Fruit fly (Drosophila melanogaster) whole organism, wandering third instar larva: Measurements from ENCODE around the gene CG6006.
A peak's percentile ranks its signal among the peaks of the same experiment; 100 is the strongest.

Experiments
- Abd-B ChIP-seq: fragments of >200 bp; optimal IDR thresholded peaks from 2 replicates; lab custom pipeline; 2017; ENCODE audit warnings: missing biosample characterization, missing genetic modification characterization
- GATAd ChIP-seq: sonication (Bioruptor generic); optimal IDR thresholded peaks from 2 replicates; lab custom pipeline; 2016; ENCODE audit warnings: missing biosample characterization, missing genetic modification characterization
- Hr78 ChIP-seq: fragments of >200 bp; optimal IDR thresholded peaks from 2 replicates; lab custom pipeline; 2017; ENCODE audit warnings: missing biosample characterization, missing genetic modification characterization
- Myc ChIP-seq: fragments of >200 bp; optimal IDR thresholded peaks from 2 replicates; lab custom pipeline; 2017
- Vsx2 ChIP-seq: fragments of 200-300, 225-300 bp; sonication (Bioruptor generic); optimal IDR thresholded peaks from 2 replicates; lab custom pipeline; 2018; ENCODE audit warnings: missing biosample characterization, missing genetic modification characterization; ENCODE audit not compliant: partially characterized antibody
- br ChIP-seq: fragments of 200-800 bp; sonication (Bioruptor generic); optimal IDR thresholded peaks from 2 replicates; lab custom pipeline; 2016; ENCODE audit warnings: missing biosample characterization, missing genetic modification characterization
- dsf ChIP-seq: sonication (Bioruptor generic); optimal IDR thresholded peaks from 2 replicates; lab custom pipeline; 2016; ENCODE audit warnings: missing biosample characterization, missing genetic modification characterization, borderline replicate concordance
- fru ChIP-seq: fragments of 200-800 bp; sonication (Bioruptor generic); optimal IDR thresholded peaks from 3 replicates; lab custom pipeline; 2016; ENCODE audit warnings: missing biosample characterization, mild to moderate bottlenecking, missing genetic modification characterization
- lola ChIP-seq: fragments of >200 bp; optimal IDR thresholded peaks from 2 replicates; lab custom pipeline; 2017; ENCODE audit warnings: missing biosample characterization, missing genetic modification characterization
- psq ChIP-seq: fragments of 200-800 bp; sonication (Bioruptor generic); optimal IDR thresholded peaks from 3 replicates; lab custom pipeline; 2017; ENCODE audit warnings: missing biosample characterization, mild to moderate bottlenecking, missing genetic modification characterization, moderate library complexity
- usp ChIP-seq: fragments of >200 bp; optimal IDR thresholded peaks from 2 replicates; lab custom pipeline; 2017; ENCODE audit warnings: missing biosample characterization, missing genetic modification characterization

DNA sequence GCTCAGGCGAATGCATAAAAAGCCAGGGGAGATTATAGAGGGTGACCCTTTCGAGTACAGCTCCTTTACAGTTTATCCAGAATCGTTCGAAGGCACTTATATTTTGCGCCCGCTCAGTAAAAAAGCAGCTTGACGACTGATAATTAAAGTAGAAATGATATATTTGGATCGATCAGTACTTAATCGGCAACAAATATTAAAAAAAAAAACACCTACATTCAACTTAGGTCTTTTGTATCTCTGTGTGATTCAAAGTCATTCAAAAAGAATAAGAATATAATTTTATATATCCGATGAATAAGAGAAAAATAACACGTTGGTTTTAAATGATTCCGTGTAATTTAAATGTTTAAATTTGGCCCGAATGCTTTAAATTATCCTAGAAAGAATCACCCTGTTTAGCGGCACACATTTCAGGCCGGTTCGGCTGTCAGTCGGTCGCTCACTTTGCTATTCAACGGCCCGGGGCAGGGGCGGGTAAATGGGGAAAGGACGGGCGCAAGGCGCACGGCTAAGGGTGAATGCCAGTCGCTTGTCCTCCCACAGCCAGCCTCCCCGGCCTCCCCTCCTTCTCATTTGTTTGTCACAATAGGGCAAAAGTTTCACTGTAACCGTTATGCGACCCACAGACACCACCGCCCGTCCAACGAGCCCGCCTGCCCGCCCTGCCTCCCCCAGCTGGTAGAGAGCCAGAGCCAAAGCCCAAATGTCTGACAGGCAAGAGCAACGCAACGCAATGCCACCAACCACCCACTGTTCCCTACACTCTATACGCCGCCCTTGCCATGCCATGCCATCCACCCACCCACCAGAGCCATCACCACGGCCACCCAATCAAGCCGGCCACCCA is 58.3 kb downstream of the CG6006 start:
- TF ChIP-seq fru (peak; percentile 55), br (peak; percentile 31), lola (no peak), Hr78 (GFP tag; lab: Kevin White, UChicago) (no peak), usp (GFP tag; lab: Kevin White, UChicago) (no peak), Abd-B (no peak), psq (no peak), Vsx2 (GFP tag; lab: Kevin White, UChicago) (no peak), Myc (lab: Kevin White, UChicago) (no peak), dsf (GFP tag; lab: Kevin White, UChicago) (no peak), GATAd (no peak)
